Fruit fly (Drosophila melanogaster) whole organism, embryonic: ENCODE data around the gene RpL8.

ENCODE experiments used
- Antp ChIP-seq: fragments of 200-800 bp; sonication (Bioruptor generic); optimal IDR thresholded peaks from 3 replicates; lab custom pipeline; 2016; ENCODE audit warnings: missing biosample characterization, missing genetic modification characterization
- Atf6 ChIP-seq: fragments of 200-800 bp; sonication (Bioruptor generic); IDR thresholded peaks from 2 replicates; pipeline ENCODE4 v1.3.6; 2022; ENCODE audit warnings: missing biosample characterization, missing genetic modification characterization
- CG10209 ChIP-seq: fragments of 200-800 bp; sonication (Bioruptor generic); optimal IDR thresholded peaks from 3 replicates; lab custom pipeline; 2017; ENCODE audit warnings: missing biosample characterization, mild to moderate bottlenecking, missing genetic modification characterization, missing genetic modification reagents
- CG10462 ChIP-seq: fragments of 200-800 bp; sonication (Bioruptor generic); optimal IDR thresholded peaks from 2 replicates; lab custom pipeline; 2016; ENCODE audit warnings: missing biosample characterization, missing genetic modification characterization
- CG12659 ChIP-seq: fragments of 200-800 bp; sonication (Bioruptor generic); optimal IDR thresholded peaks from 3 replicates; lab custom pipeline; 2017; ENCODE audit warnings: mild to moderate bottlenecking, missing biosample characterization, missing genetic modification reagents, missing genetic modification characterization
- CG12769 ChIP-seq: fragments of 200-800 bp; sonication (Bioruptor generic); optimal IDR thresholded peaks from 2 replicates; lab custom pipeline; 2019; ENCODE audit warnings: missing biosample characterization, mild to moderate bottlenecking, missing genetic modification characterization, moderate library complexity
- CG13775 ChIP-seq: fragments of 200-800 bp; sonication (Bioruptor generic); optimal IDR thresholded peaks from 3 replicates; lab custom pipeline; 2017; ENCODE audit warnings: missing biosample characterization, mild to moderate bottlenecking, missing genetic modification characterization
- CG14710 ChIP-seq: fragments of 200-800 bp; sonication (Bioruptor generic); optimal IDR thresholded peaks from 3 replicates; lab custom pipeline; 2019; ENCODE audit warnings: missing biosample characterization, mild to moderate bottlenecking, missing genetic modification characterization, moderate library complexity
- CG15479 ChIP-seq: fragments of 200-800 bp; sonication (Bioruptor generic); optimal IDR thresholded peaks from 3 replicates; lab custom pipeline; 2019; ENCODE audit warnings: missing biosample characterization, mild to moderate bottlenecking, missing genetic modification characterization, moderate library complexity
- CG16863 ChIP-seq: fragments of 200-800 bp; sonication (Bioruptor generic); optimal IDR thresholded peaks from 3 replicates; lab custom pipeline; 2016; ENCODE audit warnings: missing biosample characterization, missing genetic modification characterization
- CG17829 ChIP-seq: fragments of 200-800 bp; optimal IDR thresholded peaks from 2 replicates; lab custom pipeline; 2019; ENCODE audit warnings: missing biosample characterization, mild to moderate bottlenecking, missing genetic modification characterization, moderate library complexity
- CG1832 ChIP-seq: fragments of 200-800 bp; sonication (Bioruptor generic); optimal IDR thresholded peaks from 2 replicates; lab custom pipeline; 2017; ENCODE audit warnings: missing biosample characterization, mild to moderate bottlenecking, missing genetic modification characterization, inconsistent platforms
- CG18619 ChIP-seq: fragments of 200-800 bp; sonication (Bioruptor generic); optimal IDR thresholded peaks from 3 replicates; lab custom pipeline; 2017; ENCODE audit warnings: missing biosample characterization, mild to moderate bottlenecking, missing genetic modification characterization
- CG2202 ChIP-seq: fragments of 200-800 bp; sonication (Bioruptor generic); optimal IDR thresholded peaks from 2 replicates; lab custom pipeline; 2018; ENCODE audit warnings: missing biosample characterization, mild to moderate bottlenecking, missing genetic modification characterization
- CG3065 ChIP-seq: fragments of 200-800 bp; sonication (Bioruptor generic); optimal IDR thresholded peaks from 2 replicates; lab custom pipeline; 2016; ENCODE audit warnings: missing biosample characterization, missing genetic modification characterization
- CG34224 ChIP-seq: fragments of 200-800 bp; sonication (Bioruptor generic); IDR thresholded peaks from 3 replicates; pipeline ENCODE4 v1.3.6; 2022; ENCODE audit warnings: missing biosample characterization, missing genetic modification characterization; ENCODE audit not compliant: partially characterized antibody
- CG5245 ChIP-seq: fragments of 200-800 bp; sonication (Bioruptor generic); optimal IDR thresholded peaks from 3 replicates; lab custom pipeline; 2016; ENCODE audit warnings: missing biosample characterization, missing genetic modification characterization
- CG8089 ChIP-seq: fragments of 200-800 bp; sonication (Bioruptor generic); optimal IDR thresholded peaks from 3 replicates; lab custom pipeline; 2016; ENCODE audit warnings: missing biosample characterization, missing genetic modification characterization
- CG8924 ChIP-seq: fragments of 200-800 bp; optimal IDR thresholded peaks from 3 replicates; lab custom pipeline; 2019; ENCODE audit warnings: missing biosample characterization, mild to moderate bottlenecking, missing genetic modification characterization, moderate library complexity
- CG9932 ChIP-seq: fragments of 200-800 bp; sonication (Bioruptor generic); IDR thresholded peaks from 2 replicates; pipeline ENCODE4 v1.3.6; 2022; ENCODE audit warnings: missing biosample characterization, missing genetic modification characterization
- D ChIP-seq, 2 experiments: fragments of 200-800 bp in 1 of 2; fragments of >200 bp in 1 of 2; sonication (Bioruptor generic) in 1 of 2; optimal IDR thresholded peaks; 2 replicates in 1 of 2; 3 replicates in 1 of 2; lab custom pipeline; 2017; ENCODE audit warnings: mild to moderate bottlenecking in 1 of 2, missing biosample characterization in 1 of 2, missing genetic modification characterization in 1 of 2, missing genetic modification reagents in 1 of 2
- Dek ChIP-seq: fragments of 200-800 bp; sonication (Bioruptor generic); optimal IDR thresholded peaks from 3 replicates; lab custom pipeline; 2019; ENCODE audit warnings: missing biosample characterization, mild to moderate bottlenecking, missing genetic modification characterization, moderate library complexity
- HHEX ChIP-seq: fragments of 200-800 bp; sonication (Bioruptor generic); optimal IDR thresholded peaks from 3 replicates; lab custom pipeline; 2017; ENCODE audit warnings: missing biosample characterization, mild to moderate bottlenecking, missing genetic modification characterization, missing genetic modification reagents
- Hmx ChIP-seq: fragments of 200-800 bp; sonication (Bioruptor generic); optimal IDR thresholded peaks from 2 replicates; lab custom pipeline; 2016; ENCODE audit warnings: missing biosample characterization, missing genetic modification characterization
- Jarid2 ChIP-seq: fragments of 200-800 bp; sonication (Bioruptor generic); optimal IDR thresholded peaks from 3 replicates; lab custom pipeline; 2017; ENCODE audit warnings: mild to moderate bottlenecking, missing biosample characterization, missing genetic modification reagents, missing genetic modification characterization
- Oaz ChIP-seq: fragments of 200-800 bp; sonication (Bioruptor generic); IDR thresholded peaks from 2 replicates; pipeline ENCODE4 v1.3.6; 2022; ENCODE audit warnings: missing biosample characterization, missing genetic modification characterization
- Oli ChIP-seq: fragments of 200-800 bp; sonication (Bioruptor generic); optimal IDR thresholded peaks from 2 replicates; lab custom pipeline; 2018; ENCODE audit warnings: missing biosample characterization, mild to moderate bottlenecking, missing genetic modification characterization, moderate library complexity
- Ptx1 ChIP-seq: fragments of 200-800 bp; sonication (Bioruptor generic); IDR thresholded peaks from 2 replicates; pipeline ENCODE4 v1.3.6; 2022; ENCODE audit warnings: missing biosample characterization, missing genetic modification characterization
- Sry-β ChIP-seq: fragments of 200-800 bp; sonication (Bioruptor generic); optimal IDR thresholded peaks from 2 replicates; lab custom pipeline; 2018; ENCODE audit warnings: missing biosample characterization, mild to moderate bottlenecking, missing genetic modification characterization, moderate library complexity
- Usf ChIP-seq: fragments of 200-800 bp; sonication (Bioruptor generic); optimal IDR thresholded peaks from 2 replicates; lab custom pipeline; 2017; ENCODE audit warnings: missing genotype, missing biosample characterization, missing genetic modification characterization
- ash1 ChIP-seq: fragments of 200-800 bp; sonication (Bioruptor generic); optimal IDR thresholded peaks from 2 replicates; lab custom pipeline; 2018; ENCODE audit warnings: missing biosample characterization, mild to moderate bottlenecking, missing genetic modification characterization
- ato ChIP-seq: fragments of 200-800 bp; sonication (Bioruptor generic); IDR thresholded peaks from 2 replicates; pipeline ENCODE4 v1.3.6; 2022; ENCODE audit warnings: missing biosample characterization, missing genetic modification characterization; ENCODE audit not compliant: partially characterized antibody
- bigmax ChIP-seq: fragments of 200-800 bp; sonication (Bioruptor generic); optimal IDR thresholded peaks from 2 replicates; lab custom pipeline; 2018; ENCODE audit warnings: missing biosample characterization, mild to moderate bottlenecking, missing genetic modification characterization
- bsh ChIP-seq, 2 experiments: fragments of 200-800 bp; sonication (Bioruptor generic); optimal IDR thresholded peaks; 2 replicates each; lab custom pipeline; 2017 to 2018; ENCODE audit warnings: mild to moderate bottlenecking in 2 of 2, missing biosample characterization in 2 of 2, missing genetic modification characterization in 2 of 2, moderate library complexity in 1 of 2
- corto ChIP-seq: fragments of 200-800 bp; sonication (Bioruptor generic); optimal IDR thresholded peaks from 2 replicates; lab custom pipeline; 2016; ENCODE audit warnings: missing biosample characterization, mild to moderate bottlenecking, missing genetic modification characterization, moderate library complexity
- fd64A ChIP-seq: fragments of 200-800 bp; sonication (Bioruptor generic); optimal IDR thresholded peaks from 3 replicates; lab custom pipeline; 2018; ENCODE audit warnings: missing biosample characterization, mild to moderate bottlenecking, missing genetic modification characterization
- fd96Cb ChIP-seq: fragments of 200-800 bp; sonication (Bioruptor generic); optimal IDR thresholded peaks from 2 replicates; lab custom pipeline; 2018; ENCODE audit warnings: missing biosample characterization, mild to moderate bottlenecking, missing genetic modification characterization, moderate library complexity
- gem ChIP-seq: fragments of 200-800 bp; sonication (Bioruptor generic); optimal IDR thresholded peaks from 2 replicates; lab custom pipeline; 2019; ENCODE audit warnings: missing biosample characterization, mild to moderate bottlenecking, missing genetic modification characterization, moderate library complexity
- ind ChIP-seq: fragments of 200-800 bp; sonication (Bioruptor generic); optimal IDR thresholded peaks from 3 replicates; lab custom pipeline; 2016; ENCODE audit warnings: missing biosample characterization, missing genetic modification characterization
- jing ChIP-seq: fragments of 200-800 bp; sonication (Bioruptor generic); optimal IDR thresholded peaks from 2 replicates; lab custom pipeline; 2018; ENCODE audit warnings: missing biosample characterization, mild to moderate bottlenecking, missing genetic modification characterization
- klu ChIP-seq: fragments of 200-800 bp; sonication (Bioruptor generic); IDR thresholded peaks from 2 replicates; pipeline ENCODE4 v1.3.6; 2022; ENCODE audit warnings: missing biosample characterization, missing genetic modification characterization
- luna ChIP-seq: fragments of 200-800 bp; sonication (Bioruptor generic); optimal IDR thresholded peaks from 2 replicates; lab custom pipeline; 2016; ENCODE audit warnings: missing biosample characterization, missing genetic modification characterization
- rib ChIP-seq: fragments of 200-800 bp; sonication (Bioruptor generic); IDR thresholded peaks from 2 replicates; pipeline ENCODE4 v1.3.6; 2022; ENCODE audit warnings: missing biosample characterization, missing genetic modification characterization
- sna ChIP-seq: fragments of 200-800 bp; sonication (Bioruptor generic); IDR thresholded peaks from 2 replicates; pipeline ENCODE4 v1.3.6; 2022; ENCODE audit warnings: missing biosample characterization, missing genetic modification characterization; ENCODE audit not compliant: partially characterized antibody
- trem ChIP-seq: fragments of 200-800 bp; optimal IDR thresholded peaks from 3 replicates; lab custom pipeline; 2019; ENCODE audit warnings: missing biosample characterization, mild to moderate bottlenecking, missing genetic modification characterization, moderate library complexity
- vnd ChIP-seq: fragments of 200-800 bp; sonication (Bioruptor generic); IDR thresholded peaks from 3 replicates; pipeline ENCODE4 v1.3.6; 2022; ENCODE audit warnings: missing biosample characterization, missing genetic modification characterization; ENCODE audit not compliant: partially characterized antibody
- wor ChIP-seq: fragments of 200-800 bp; sonication (Bioruptor generic); IDR thresholded peaks from 2 replicates; pipeline ENCODE4 v1.3.6; 2022; ENCODE audit warnings: missing biosample characterization, missing genetic modification characterization

RpL8 gene

dm6 chr3L:2585794-2586741, 1.2 kb upstream of the RpL8 start, which contains the start of gene msn (continued):
- TF ChIP-seq ash1 (no peak), luna (GFP tag; lab: Kevin White, UChicago) (no peak), HHEX (peak; percentile 4), Atf6 (GFP tag; lab: Robert Waterston, UW) (peak; percentile 52; the same call in 1 of the 2 replicates), CG8924 (tag; lab: Kevin White, UChicago) (peak; percentile 57), CG10462 (GFP tag; lab: Kevin White, UChicago) (no peak), fd64A (GFP tag; lab: Kevin White, UChicago) (no peak), klu (GFP tag; lab: Robert Waterston, UW) (no peak), CG12769 (peak; percentile 29), vnd (GFP tag; lab: Robert Waterston, UW) (no peak), Oaz (GFP tag; lab: Robert Waterston, UW) (no peak), CG8089 (GFP tag; lab: Kevin White, UChicago) (no peak), Dek (tag; lab: Kevin White, UChicago) (no peak), jing (GFP tag; lab: Kevin White, UChicago) (no peak), Usf (GFP tag; lab: Kevin White, UChicago) (no peak), ato (GFP tag; lab: Robert Waterston, UW) (peak; percentile 39; the same call in 1 of the 2 replicates), CG14710 (tag; lab: Kevin White, UChicago) (no peak), bsh (GFP tag; optimal IDR thresholded peaks at IDR 0.05; lab: Kevin White, UChicago) (peak in 1 of 2 experiments; percentile 40), wor (GFP tag; lab: Robert Waterston, UW) (no peak), D (optimal IDR thresholded peaks at IDR 0.05; lab: Kevin White, UChicago) (no peak), D (GFP tag; optimal IDR thresholded peaks at IDR 0.05; lab: Kevin White, UChicago) (no peak), CG12659 (GFP tag; lab: Kevin White, UChicago) (peak; percentile 86), CG10209 (GFP tag; lab: Kevin White, UChicago) (no peak), CG9932 (GFP tag; lab: Robert Waterston, UW) (peak; percentile 56), trem (peak; percentile 36), fd96Cb (tag; lab: Kevin White, UChicago) (no peak), CG18619 (no peak), Sry-β (GFP tag; lab: Kevin White, UChicago) (no peak), Antp (GFP tag; lab: Kevin White, UChicago) (no peak), ind (no peak), Oli (tag; lab: Kevin White, UChicago) (no peak), rib (peak; percentile 61), bigmax (no peak), CG1832 (peak; percentile 47), CG5245 (GFP tag; lab: Kevin White, UChicago) (no peak), Jarid2 (peak; percentile 94), Ptx1 (GFP tag; lab: Robert Waterston, UW) (0 out of 2 replicates have a peak, but pooled peaks have one; percentile 25), corto (no peak), CG34224 (GFP tag; lab: Robert Waterston, UW) (peak; percentile 44; the same call in 2 of the 3 replicates), gem (tag; lab: Kevin White, UChicago) (no peak), CG15479 (peak; percentile 66), CG3065 (no peak), CG2202 (tag; lab: Kevin White, UChicago) (peak; percentile 16), sna (GFP tag; lab: Robert Waterston, UW) (peak; percentile 50; the same call in 1 of the 2 replicates), CG13775 (no peak), CG16863 (GFP tag; lab: Kevin White, UChicago) (no peak), CG17829 (tag; lab: Kevin White, UChicago) (peak; percentile 36), Hmx (GFP tag; lab: Kevin White, UChicago) (no peak)
